Comparison of ENCODE assay signal across 4 fruit fly cellular contexts in genomic region chrX:10250659-10251058, dm6.
TF ChIP-seq lines count a peak whose summit lies in the region.

No protein-coding gene starts in this region.

- no peak for TF ChIP-seq CTCF in whole organism, embryonic (GFP tag; optimal IDR thresholded peaks at IDR 0.05; lab: Kevin White, UChicago)

TF ChIP-seq in whole organism, adult, 20 proteins besides CTCF, POLR2A, EP300 and RAD21:
- TF ChIP-seq CG33017 (tag; optimal IDR thresholded peaks at IDR 0.05; lab: Kevin White, UChicago) (peak; percentile 2), Mnt (GFP tag; optimal IDR thresholded peaks at IDR 0.05; lab: Kevin White, UChicago) (peak; percentile 52), CG14711 (tag; optimal IDR thresholded peaks at IDR 0.05; lab: Kevin White, UChicago) (no peak)

TF ChIP-seq in whole organism, embryonic, 481 proteins besides CTCF, POLR2A, EP300 and RAD21 (continues in another document):
- TF ChIP-seq BEAF-32 (GFP tag; optimal IDR thresholded peaks at IDR 0.05; lab: Kevin White, UChicago) (no peak), hb (GFP tag; IDR thresholded peaks at IDR 0.05; lab: Robert Waterston, UW; ENCODE audit: partially characterized antibody) (no peak), CG8290 (GFP tag; optimal IDR thresholded peaks at IDR 0.05; lab: Kevin White, UChicago) (no peak), CG8290 (tag; optimal IDR thresholded peaks at IDR 0.05; lab: Kevin White, UChicago) (no peak), Rfx (GFP tag; IDR thresholded peaks at IDR 0.05; lab: Robert Waterston, UW) (peak; percentile 44), Atf6 (GFP tag; IDR thresholded peaks at IDR 0.05; lab: Robert Waterston, UW) (peak; percentile 42; the same call in 1 of the 2 replicates), klu (GFP tag; IDR thresholded peaks at IDR 0.05; lab: Robert Waterston, UW) (no peak), CG12942 (GFP tag; optimal IDR thresholded peaks at IDR 0.05; lab: Kevin White, UChicago) (no peak), luna (GFP tag; optimal IDR thresholded peaks at IDR 0.05; lab: Kevin White, UChicago) (no peak), tio (GFP tag; optimal IDR thresholded peaks at IDR 0.05; lab: Kevin White, UChicago) (no peak), CG8281 (tag; optimal IDR thresholded peaks at IDR 0.05; lab: Kevin White, UChicago) (no peak), CG14710 (tag; optimal IDR thresholded peaks at IDR 0.05; lab: Kevin White, UChicago) (no peak), CG8089 (GFP tag; optimal IDR thresholded peaks at IDR 0.05; lab: Kevin White, UChicago) (no peak), grau (tag; optimal IDR thresholded peaks at IDR 0.05; lab: Kevin White, UChicago) (peak; percentile 36), CG9437 (GFP tag; optimal IDR thresholded peaks at IDR 0.05; lab: Kevin White, UChicago) (no peak), pan (optimal IDR thresholded peaks at IDR 0.05; lab: Kevin White, UChicago) (no peak), pan (GFP tag; optimal IDR thresholded peaks at IDR 0.05 in 1 of 2, IDR thresholded peaks at IDR 0.05 in 1 of 2) (no peak), CG4854 (GFP tag; optimal IDR thresholded peaks at IDR 0.05; lab: Kevin White, UChicago) (no peak), dmrt11E (tag; optimal IDR thresholded peaks at IDR 0.05; lab: Kevin White, UChicago) (no peak), CG3726 (GFP tag; IDR thresholded peaks at IDR 0.05; lab: Robert Waterston, UW) (no peak), sima (GFP tag; optimal IDR thresholded peaks at IDR 0.05; lab: Kevin White, UChicago) (no peak), Dip2 (GFP tag; IDR thresholded peaks at IDR 0.05; lab: Robert Waterston, UW) (no peak), tap (tag; optimal IDR thresholded peaks at IDR 0.05; lab: Kevin White, UChicago) (no peak), Sry-δ (GFP tag; optimal IDR thresholded peaks at IDR 0.05; lab: Kevin White, UChicago) (no peak), CG8944 (GFP tag; optimal IDR thresholded peaks at IDR 0.05; lab: Kevin White, UChicago) (no peak), fu2 (GFP tag; optimal IDR thresholded peaks at IDR 0.05; lab: Kevin White, UChicago) (no peak), CG17186 (GFP tag; optimal IDR thresholded peaks at IDR 0.05; lab: Kevin White, UChicago) (no peak), Trl (optimal IDR thresholded peaks at IDR 0.05; lab: Kevin White, UChicago) (no peak), Trl (GFP tag; optimal IDR thresholded peaks at IDR 0.05; lab: Kevin White, UChicago) (no peak), CG11560 (tag; IDR thresholded peaks at IDR 0.05; lab: Robert Waterston, UW) (no peak), her (GFP tag; optimal IDR thresholded peaks at IDR 0.05; lab: Kevin White, UChicago) (no peak)

TF ChIP-seq in whole organism, prepupa, 60 proteins besides CTCF, POLR2A, EP300 and RAD21:
- TF ChIP-seq CG6163 (GFP tag; IDR thresholded peaks at IDR 0.05; lab: Robert Waterston, UW) (0 out of 3 replicates have a peak, but pooled peaks have one; percentile 28), CG15336 (GFP tag; IDR thresholded peaks at IDR 0.05; lab: Robert Waterston, UW) (0 out of 2 replicates have a peak, but pooled peaks have one; percentile 7), Eip78C (GFP tag; lab: Kevin White, UChicago) (peak; percentile 44), Hr38 (GFP tag; optimal IDR thresholded peaks at IDR 0.05; lab: Kevin White, UChicago) (no peak), CG7368 (GFP tag; optimal IDR thresholded peaks at IDR 0.05; lab: Kevin White, UChicago) (no peak), CG32006 (GFP tag; optimal IDR thresholded peaks at IDR 0.05; lab: Kevin White, UChicago) (peak; percentile 34), CG4318 (GFP tag; optimal IDR thresholded peaks at IDR 0.05; lab: Kevin White, UChicago) (no peak), CG10669 (GFP tag; optimal IDR thresholded peaks at IDR 0.05; lab: Kevin White, UChicago) (no peak)

TF ChIP-seq in whole organism, pupa, 21 proteins besides CTCF, POLR2A, EP300 and RAD21:
- TF ChIP-seq CG34367 (tag; optimal IDR thresholded peaks at IDR 0.05; lab: Kevin White, UChicago) (no peak), CG32121 (GFP tag; IDR thresholded peaks at IDR 0.05; lab: Robert Waterston, UW) (peak; percentile 27), rn (GFP tag; IDR thresholded peaks at IDR 0.05; lab: Robert Waterston, UW) (no peak), CG8301 (tag; optimal IDR thresholded peaks at IDR 0.05; lab: Kevin White, UChicago) (peak; percentile 1), Pif1A (GFP tag; optimal IDR thresholded peaks at IDR 0.05; lab: Kevin White, UChicago) (no peak)
